Worm (Caenorhabditis elegans) whole organism, early embryonic: ENCODE data around the gene C54E4.4.

Experiments
- B0310.2 ChIP-seq: sonication (generic microtip); optimal IDR thresholded peaks from 2 replicates; lab custom pipeline; 2016; ENCODE audit warnings: mild to moderate bottlenecking, missing genetic modification characterization, missing compliant biosample characterization
- F13C5.2 ChIP-seq: sonication (generic microtip); optimal IDR thresholded peaks from 2 replicates; lab custom pipeline; 2017; ENCODE audit warnings: mild to moderate bottlenecking, missing genetic modification characterization, inconsistent platforms, missing compliant biosample characterization
- aly-1 ChIP-seq: sonication (generic microtip); optimal IDR thresholded peaks from 2 replicates; lab custom pipeline; 2016; ENCODE audit warnings: missing genetic modification characterization, missing compliant biosample characterization
- ama-1 ChIP-seq: fragments of 150-350 bp; optimal IDR thresholded peaks from 2 replicates; lab custom pipeline; 2014
- ceh-13 ChIP-seq: fragments of 200-800 bp; sonication (Bioruptor generic); optimal IDR thresholded peaks from 2 replicates; lab custom pipeline; 2018; ENCODE audit warnings: mild to moderate bottlenecking, missing genetic modification characterization, missing compliant biosample characterization
- ceh-36 ChIP-seq: sonication (generic microtip); optimal IDR thresholded peaks from 2 replicates; lab custom pipeline; 2016; ENCODE audit warnings: missing genetic modification characterization, inconsistent platforms, missing compliant biosample characterization
- ets-7 ChIP-seq: sonication (generic microtip); optimal IDR thresholded peaks from 2 replicates; lab custom pipeline; 2016; ENCODE audit warnings: missing genotype, missing genetic modification characterization, missing compliant biosample characterization
- flt-1 ChIP-seq: fragments of 200-800 bp; sonication (Bioruptor generic); IDR thresholded peaks from 2 replicates; pipeline ENCODE4 v1.3.6; 2022; ENCODE audit warnings: missing genetic modification characterization, missing compliant biosample characterization
- hmbx-1 ChIP-seq: sonication (generic microtip); optimal IDR thresholded peaks from 2 replicates; lab custom pipeline; 2016; ENCODE audit warnings: mild to moderate bottlenecking, missing genetic modification characterization, missing compliant biosample characterization
- hmg-4 ChIP-seq: fragments of 200-800 bp; sonication (Bioruptor generic); optimal IDR thresholded peaks from 2 replicates; lab custom pipeline; 2018; ENCODE audit warnings: mild to moderate bottlenecking, missing genetic modification characterization, missing compliant biosample characterization
- hnd-1 ChIP-seq: sonication (generic microtip); optimal IDR thresholded peaks from 2 replicates; lab custom pipeline; 2016; ENCODE audit warnings: missing genetic modification characterization, missing compliant biosample characterization
- pes-1 ChIP-seq: fragments of 200-800 bp; sonication (Bioruptor generic); IDR thresholded peaks from 2 replicates; pipeline ENCODE4 v1.3.6; 2022; ENCODE audit warnings: missing genetic modification reagents, missing genetic modification characterization, missing compliant biosample characterization
- scrt-1 ChIP-seq: fragments of 200-800 bp; sonication (Bioruptor generic); IDR thresholded peaks from 2 replicates; pipeline ENCODE4 v1.3.6; 2022; ENCODE audit warnings: missing genetic modification characterization, missing compliant biosample characterization
- sea-1 ChIP-seq: fragments of 200-800 bp; sonication (Bioruptor generic); conservative IDR thresholded peaks from 2 replicates; pipeline ENCODE4 v1.3.6; 2022; ENCODE audit warnings: missing genetic modification characterization, missing compliant biosample characterization
- tbx-11 ChIP-seq: fragments of 200-800 bp; sonication (Bioruptor generic); IDR thresholded peaks from 2 replicates; pipeline ENCODE4 v1.3.6; 2022; ENCODE audit warnings: missing genetic modification characterization, missing compliant biosample characterization
- tbx-37 ChIP-seq: fragments of 200-800 bp; sonication (Bioruptor generic); conservative IDR thresholded peaks from 2 replicates; pipeline ENCODE4 v1.3.6; 2022; ENCODE audit warnings: missing genetic modification reagents, missing genetic modification characterization, missing compliant biosample characterization
- tra-4 ChIP-seq: sonication (generic microtip); optimal IDR thresholded peaks from 2 replicates; lab custom pipeline; 2017; ENCODE audit warnings: missing genetic modification characterization, missing compliant biosample characterization

C54E4.4 gene

DNA sequence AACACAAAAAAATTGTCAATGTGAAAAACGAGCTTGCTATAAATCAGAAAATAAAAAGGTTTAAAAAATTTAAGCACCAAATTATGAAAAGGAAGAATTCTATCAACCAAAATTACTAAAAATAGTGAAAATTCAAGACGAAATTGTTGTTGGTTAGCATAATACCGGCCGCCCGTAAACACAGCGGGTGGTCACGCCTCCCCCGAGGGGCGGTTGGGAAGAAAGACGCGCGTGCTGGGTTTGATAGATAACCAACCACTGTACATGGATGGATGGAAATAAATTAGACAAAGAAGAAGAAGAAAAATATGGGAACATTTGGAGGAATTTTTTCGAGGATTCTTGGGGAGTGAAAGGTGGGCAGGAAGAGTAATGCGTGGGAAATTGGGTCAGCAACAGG is 26.1 kb downstream of the C54E4.4 start:
- TF ChIP-seq hnd-1 (tag; lab: Kevin White, UChicago), result no peak
- TF ChIP-seq hmg-4 (GFP tag; lab: Kevin White, UChicago), result no peak
- TF ChIP-seq ets-7 (tag; lab: Kevin White, UChicago), result no peak
- TF ChIP-seq ceh-13, result no peak
- TF ChIP-seq flt-1 (GFP tag; lab: Robert Waterston, UW), result no peak
- no peak for TF ChIP-seq tbx-37
- TF ChIP-seq F13C5.2 (tag; lab: Kevin White, UChicago), result no peak
- TF ChIP-seq ama-1, result no peak
- TF ChIP-seq hmbx-1 (tag; lab: Kevin White, UChicago), result no peak

DNA sequence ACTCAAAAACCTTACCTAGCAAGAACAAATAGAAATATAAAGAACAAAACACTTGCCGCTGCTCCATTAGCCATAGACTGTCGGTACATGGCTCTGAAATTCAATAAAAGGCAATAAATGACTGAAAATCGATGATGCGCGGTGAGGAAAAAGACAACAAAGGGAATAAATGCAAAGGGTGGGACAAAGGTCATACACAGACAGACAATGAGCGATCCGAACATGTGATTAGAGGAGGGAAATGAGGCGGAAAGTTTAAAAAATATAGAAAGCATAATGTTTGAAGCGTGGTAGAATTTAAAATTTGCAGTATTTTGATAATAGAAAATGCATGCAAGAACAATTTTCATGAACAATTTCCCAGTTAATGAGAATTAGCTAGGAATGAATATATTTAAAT is 27.9 kb downstream of the C54E4.4 start, which contains the start of gene C54E4.12:
Gene C54E4.12, minus strand, starts transcription at position 101 of the 400 bp plus-strand sequence.
- TF ChIP-seq hmbx-1 (tag; lab: Kevin White, UChicago) (no peak), hnd-1 (tag; lab: Kevin White, UChicago) (no peak), scrt-1 (GFP tag; lab: Robert Waterston, UW) (no peak), sea-1 (no peak), F13C5.2 (tag; lab: Kevin White, UChicago) (no peak), tbx-37 (no peak), tbx-11 (GFP tag; lab: Robert Waterston, UW) (no peak), ama-1 (no peak), tra-4 (tag; lab: Kevin White, UChicago) (no peak), aly-1 (tag; lab: Kevin White, UChicago) (no peak)

- TF ChIP-seq hmbx-1 (tag; lab: Kevin White, UChicago) (no peak), scrt-1 (GFP tag; lab: Robert Waterston, UW) (no peak), F13C5.2 (tag; lab: Kevin White, UChicago) (no peak), tbx-37 (no peak), tra-4 (tag; lab: Kevin White, UChicago) (no peak), flt-1 (GFP tag; lab: Robert Waterston, UW) (no peak), tbx-11 (GFP tag; lab: Robert Waterston, UW) (no peak), hmg-4 (GFP tag; lab: Kevin White, UChicago) (no peak), sea-1 (no peak), ceh-13 (no peak), aly-1 (tag; lab: Kevin White, UChicago) (no peak), hnd-1 (tag; lab: Kevin White, UChicago) (no peak), B0310.2 (no peak), ama-1 (no peak), pes-1 (no peak)
Measured at ce11 chrIV:2137478-2137877, 30.9 kb downstream of the C54E4.4 start.

ce11 chrIV:2136607-2137006 is 31.8 kb downstream of the C54E4.4 start, which contains the start of gene test-1:
test-1 (plus strand) TSS chrIV:2136951.
- no peak for TF ChIP-seq ama-1
- TF ChIP-seq scrt-1 (GFP tag; lab: Robert Waterston, UW), result no peak
- TF ChIP-seq B0310.2, result no peak
- TF ChIP-seq ceh-13, result no peak
- TF ChIP-seq aly-1 (tag; lab: Kevin White, UChicago), result no peak
- no peak for TF ChIP-seq sea-1
- TF ChIP-seq hmg-4 (GFP tag; lab: Kevin White, UChicago), result no peak
- TF ChIP-seq tbx-37, result no peak
- no peak for TF ChIP-seq F13C5.2 (tag; lab: Kevin White, UChicago)
- TF ChIP-seq pes-1, result no peak
- no peak for TF ChIP-seq tbx-11 (GFP tag; lab: Robert Waterston, UW)

- TF ChIP-seq pes-1, result peak; percentile 57
Measured at ce11 chrIV:2135880-2136279, 32.5 kb downstream of the C54E4.4 start.

ce11 chrIV:2133431-2133940 is 34.9 kb downstream of the C54E4.4 start, which contains the start of gene C23H5.12:
C23H5.12 (plus strand) TSS chrIV:2133481.
- TF ChIP-seq hnd-1 (tag; lab: Kevin White, UChicago) (no peak), flt-1 (GFP tag; lab: Robert Waterston, UW) (no peak), sea-1 (no peak), B0310.2 (no peak), hmg-4 (GFP tag; lab: Kevin White, UChicago) (no peak), hmbx-1 (tag; lab: Kevin White, UChicago) (no peak), pes-1 (no peak), ama-1 (no peak), aly-1 (tag; lab: Kevin White, UChicago) (no peak), ceh-13 (no peak), ets-7 (tag; lab: Kevin White, UChicago) (no peak), scrt-1 (GFP tag; lab: Robert Waterston, UW) (no peak), ceh-36 (tag; lab: Kevin White, UChicago) (no peak), tbx-37 (no peak), tbx-11 (GFP tag; lab: Robert Waterston, UW) (no peak), tra-4 (tag; lab: Kevin White, UChicago) (no peak), F13C5.2 (tag; lab: Kevin White, UChicago) (no peak)

DNA sequence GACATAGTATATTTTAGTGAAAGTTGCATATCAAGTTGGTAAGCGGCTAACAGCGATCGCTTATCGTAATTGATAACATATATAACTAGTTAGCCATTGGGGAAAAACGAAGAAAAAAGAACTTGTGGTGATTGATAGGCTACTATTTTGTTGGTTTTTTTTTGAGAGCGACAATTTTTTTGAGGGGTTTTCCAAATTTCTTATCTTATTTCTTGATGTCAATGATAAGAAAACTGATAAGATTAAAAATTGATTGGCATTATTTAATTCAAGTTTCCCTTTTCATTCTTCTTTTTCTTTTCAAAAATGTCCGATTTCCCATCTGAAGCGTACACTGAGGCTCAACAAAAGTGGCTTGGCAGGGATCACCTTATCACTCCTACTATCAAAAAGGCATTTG is 37.7 kb downstream of the C54E4.4 start, which contains the start of gene prmt-6:
Gene prmt-6, plus strand, starts transcription at position 252 of the 400 bp plus-strand sequence.
- TF ChIP-seq ama-1, result no peak
- no peak for TF ChIP-seq F13C5.2 (tag; lab: Kevin White, UChicago)
- no peak for TF ChIP-seq tbx-11 (GFP tag; lab: Robert Waterston, UW)
- no peak for TF ChIP-seq hmbx-1 (tag; lab: Kevin White, UChicago)
- TF ChIP-seq aly-1 (tag; lab: Kevin White, UChicago), result no peak
- no peak for TF ChIP-seq scrt-1 (GFP tag; lab: Robert Waterston, UW)
- TF ChIP-seq B0310.2, result no peak
- no peak for TF ChIP-seq pes-1
- TF ChIP-seq hmg-4 (GFP tag; lab: Kevin White, UChicago), result no peak
- TF ChIP-seq ceh-36 (tag; lab: Kevin White, UChicago), result no peak
- TF ChIP-seq ets-7 (tag; lab: Kevin White, UChicago), result no peak
- TF ChIP-seq ceh-13, result no peak
- no peak for TF ChIP-seq tra-4 (tag; lab: Kevin White, UChicago)

ce11 chrIV:2128761-2129160 is 39.7 kb downstream of the C54E4.4 start, which contains the start of gene grl-20:
grl-20 (minus strand) TSS chrIV:2128861.
- TF ChIP-seq pes-1 (no peak), B0310.2 (no peak), F13C5.2 (tag; lab: Kevin White, UChicago) (no peak), sea-1 (no peak)
